Worm (Caenorhabditis elegans) whole organism, early embryonic: ENCODE results near the gene rhy-1.

Experiments used
- ama-1 ChIP-seq: fragments of 150-350 bp; optimal IDR thresholded peaks from 2 replicates; lab custom pipeline; 2014
- hmbx-1 ChIP-seq: sonication (generic microtip); optimal IDR thresholded peaks from 2 replicates; lab custom pipeline; 2016; ENCODE audit warnings: mild to moderate bottlenecking, missing genetic modification characterization, missing compliant biosample characterization
- hmg-4 ChIP-seq: fragments of 200-800 bp; sonication (Bioruptor generic); optimal IDR thresholded peaks from 2 replicates; lab custom pipeline; 2018; ENCODE audit warnings: mild to moderate bottlenecking, missing genetic modification characterization, missing compliant biosample characterization
- pes-1 ChIP-seq: fragments of 200-800 bp; sonication (Bioruptor generic); IDR thresholded peaks from 2 replicates; pipeline ENCODE4 v1.3.6; 2022; ENCODE audit warnings: missing genetic modification reagents, missing genetic modification characterization, missing compliant biosample characterization
- scrt-1 ChIP-seq: fragments of 200-800 bp; sonication (Bioruptor generic); IDR thresholded peaks from 2 replicates; pipeline ENCODE4 v1.3.6; 2022; ENCODE audit warnings: missing genetic modification characterization, missing compliant biosample characterization
- tbx-37 ChIP-seq: fragments of 200-800 bp; sonication (Bioruptor generic); conservative IDR thresholded peaks from 2 replicates; pipeline ENCODE4 v1.3.6; 2022; ENCODE audit warnings: missing genetic modification reagents, missing genetic modification characterization, missing compliant biosample characterization

- TF ChIP-seq ama-1 (no peak), pes-1 (GFP tag; lab: Robert Waterston, UW) (no peak), scrt-1 (GFP tag; lab: Robert Waterston, UW) (no peak), hmbx-1 (tag; lab: Kevin White, UChicago) (no peak), hmg-4 (no peak), tbx-37 (no peak)
Observed at ce11 chrII:9158029-9158428, 3.1 kb upstream of the rhy-1 start, which contains the start of gene oac-54.
